Fruit fly (Drosophila melanogaster): ENCODE data around the gene CG6418.

dm6 chr3L:10894159-10894558 is 15.3 kb upstream of the CG6418 start, which contains the start of gene Cpr67Fb:
- no peak for TF ChIP-seq btn (GFP tag; optimal IDR thresholded peaks at IDR 0.05)
- no peak for TF ChIP-seq CG6813 (GFP tag; optimal IDR thresholded peaks at IDR 0.05)
- no peak for TF ChIP-seq Meics (GFP tag; optimal IDR thresholded peaks at IDR 0.05)
- no peak for TF ChIP-seq CG9817 (tag; optimal IDR thresholded peaks at IDR 0.05)
- no peak for TF ChIP-seq Ada2b (GFP tag; IDR thresholded peaks at IDR 0.05)
- no peak for TF ChIP-seq dm (GFP tag; optimal IDR thresholded peaks at IDR 0.05)
- no peak for TF ChIP-seq CG31388 (GFP tag; optimal IDR thresholded peaks at IDR 0.05)
- no peak for TF ChIP-seq croc (GFP tag; conservative IDR thresholded peaks at IDR 0.05)
- no peak for TF ChIP-seq H15 (GFP tag; IDR thresholded peaks at IDR 0.05)
- TF ChIP-seq tup (GFP tag; optimal IDR thresholded peaks at IDR 0.05): no peak
